Worm (Caenorhabditis elegans) whole organism, mixed stage, embryonic: Measurements from ENCODE around the gene pinn-4.

ENCODE experiments used
- M03D4.4 ChIP-seq: sonication (generic microtip); optimal IDR thresholded peaks from 2 replicates; lab custom pipeline; 2017; ENCODE audit warnings: mild to moderate bottlenecking, missing genetic modification characterization, missing compliant biosample characterization
- bed-3 ChIP-seq: fragments of 200-800 bp; sonication (Bioruptor generic); optimal IDR thresholded peaks from 3 replicates; lab custom pipeline; 2018; ENCODE audit warnings: mild to moderate bottlenecking, missing genetic modification characterization, moderate library complexity, missing compliant biosample characterization
- blmp-1 ChIP-seq: fragments of 150-350 bp; optimal IDR thresholded peaks from 2 replicates; lab custom pipeline; 2014; ENCODE audit warnings: missing biosample characterization, missing genetic modification characterization
- ceh-39 ChIP-seq: fragments of 150-350 bp; optimal IDR thresholded peaks from 2 replicates; lab custom pipeline; 2014; ENCODE audit warnings: missing biosample characterization, missing genetic modification characterization
- ceh-43 ChIP-seq: fragments of 200-800 bp; sonication (Bioruptor generic); optimal IDR thresholded peaks from 2 replicates; lab custom pipeline; 2018; ENCODE audit warnings: mild to moderate bottlenecking, missing genetic modification characterization, moderate library complexity, missing compliant biosample characterization
- ceh-83 ChIP-seq: fragments of 200-800 bp; sonication (Bioruptor generic); optimal IDR thresholded peaks from 2 replicates; lab custom pipeline; 2018; ENCODE audit warnings: mild to moderate bottlenecking, missing genetic modification characterization, missing compliant biosample characterization
- ces-1 ChIP-seq: fragments of 150-350 bp; optimal IDR thresholded peaks from 2 replicates; lab custom pipeline; 2014; ENCODE audit warnings: missing biosample characterization, missing genetic modification reagents, missing genetic modification characterization
- cnd-1 ChIP-seq: fragments of 200-800 bp; sonication (Bioruptor generic); optimal IDR thresholded peaks from 2 replicates; lab custom pipeline; 2018; ENCODE audit warnings: mild to moderate bottlenecking, missing genetic modification characterization, missing compliant biosample characterization
- drap-1 ChIP-seq: fragments of 200-800 bp; sonication (Bioruptor generic); optimal IDR thresholded peaks from 3 replicates; lab custom pipeline; 2018; ENCODE audit warnings: mild to moderate bottlenecking, missing genetic modification characterization, missing compliant biosample characterization
- elt-1 ChIP-seq: sonication (generic microtip); optimal IDR thresholded peaks from 2 replicates; lab custom pipeline; 2017; ENCODE audit warnings: missing genetic modification characterization, mild to moderate bottlenecking, missing compliant biosample characterization, antibody characterized with exemption, moderate library complexity, borderline replicate concordance; ENCODE audit not compliant: insufficient read depth
- elt-3 ChIP-seq: fragments of 150-350 bp; optimal IDR thresholded peaks from 2 replicates; lab custom pipeline; 2014; ENCODE audit warnings: missing biosample characterization, missing genetic modification characterization
- flh-1 ChIP-seq: fragments of 200-800 bp; sonication (Bioruptor generic); optimal IDR thresholded peaks from 2 replicates; lab custom pipeline; 2018; ENCODE audit warnings: mild to moderate bottlenecking, missing genetic modification characterization, moderate library complexity, missing compliant biosample characterization
- ham-2 ChIP-seq: fragments of 200-800 bp; sonication (Bioruptor generic); optimal IDR thresholded peaks from 2 replicates; lab custom pipeline; 2018; ENCODE audit warnings: mild to moderate bottlenecking, missing genetic modification characterization, missing compliant biosample characterization
- hlh-1 ChIP-seq: fragments of 150-350 bp; optimal IDR thresholded peaks from 2 replicates; lab custom pipeline; 2014; ENCODE audit warnings: missing biosample characterization, missing genetic modification reagents, missing genetic modification characterization
- lin-13 ChIP-seq: fragments of 150-350 bp; optimal IDR thresholded peaks from 2 replicates; lab custom pipeline; 2014; ENCODE audit warnings: missing biosample characterization, missing genetic modification characterization
- lin-32 ChIP-seq: fragments of 200-800 bp; sonication (Bioruptor generic); optimal IDR thresholded peaks from 2 replicates; lab custom pipeline; 2018; ENCODE audit warnings: mild to moderate bottlenecking, missing genetic modification characterization, missing compliant biosample characterization
- lsy-2 ChIP-seq: fragments of 150-350 bp; optimal IDR thresholded peaks from 2 replicates; lab custom pipeline; 2014; ENCODE audit warnings: missing biosample characterization, missing genetic modification characterization
- mab-5 ChIP-seq: fragments of 150-350 bp; optimal IDR thresholded peaks from 2 replicates; lab custom pipeline; 2014; ENCODE audit warnings: missing biosample characterization, missing genetic modification characterization
- mep-1 ChIP-seq: fragments of 150-350 bp; optimal IDR thresholded peaks from 2 replicates; lab custom pipeline; 2017; ENCODE audit warnings: missing biosample characterization, missing genetic modification reagents, missing genetic modification characterization, inconsistent platforms
- mls-2 ChIP-seq: sonication (generic microtip); optimal IDR thresholded peaks from 2 replicates; lab custom pipeline; 2016; ENCODE audit warnings: mild to moderate bottlenecking, missing genetic modification characterization, moderate library complexity, missing compliant biosample characterization
- nhr-12 ChIP-seq: fragments of 150-350 bp; optimal IDR thresholded peaks from 2 replicates; lab custom pipeline; 2014; ENCODE audit warnings: missing biosample characterization, missing genetic modification characterization
- nhr-2 ChIP-seq: fragments of 150-350 bp; optimal IDR thresholded peaks from 2 replicates; lab custom pipeline; 2014; ENCODE audit warnings: missing biosample characterization, missing genetic modification characterization
- nhr-237 ChIP-seq: fragments of 150-350 bp; optimal IDR thresholded peaks from 2 replicates; lab custom pipeline; 2014; ENCODE audit warnings: missing biosample characterization, missing genetic modification characterization
- nhr-28 ChIP-seq: fragments of 150-350 bp; optimal IDR thresholded peaks from 2 replicates; lab custom pipeline; 2014; ENCODE audit warnings: missing biosample characterization, missing genetic modification characterization
- nhr-76 ChIP-seq: sonication (generic microtip); optimal IDR thresholded peaks from 2 replicates; lab custom pipeline; 2017; ENCODE audit warnings: missing biosample characterization, missing genetic modification characterization
- pha-4 ChIP-seq: fragments of 150-350 bp; optimal IDR thresholded peaks from 2 replicates; lab custom pipeline; 2018; ENCODE audit warnings: missing biosample characterization, missing genetic modification reagents, missing genetic modification characterization
- sem-2 ChIP-seq: fragments of 200-800 bp; sonication (Bioruptor generic); optimal IDR thresholded peaks from 2 replicates; lab custom pipeline; 2018; ENCODE audit warnings: mild to moderate bottlenecking, missing genetic modification characterization, missing compliant biosample characterization
- snpc-4 ChIP-seq: fragments of 150-350 bp; optimal IDR thresholded peaks from 2 replicates; lab custom pipeline; 2014; ENCODE audit warnings: missing biosample characterization, missing genetic modification characterization
- sptf-1 ChIP-seq: sonication (generic microtip); optimal IDR thresholded peaks from 2 replicates; lab custom pipeline; 2017; ENCODE audit warnings: mild to moderate bottlenecking, missing genetic modification characterization, moderate library complexity, missing compliant biosample characterization
- tbx-8 ChIP-seq: fragments of 200-800 bp; sonication (Bioruptor generic); optimal IDR thresholded peaks from 2 replicates; lab custom pipeline; 2018; ENCODE audit warnings: mild to moderate bottlenecking, missing genetic modification characterization, moderate library complexity, missing compliant biosample characterization
- unc-120 ChIP-seq: sonication (generic microtip); optimal IDR thresholded peaks from 2 replicates; lab custom pipeline; 2017; ENCODE audit warnings: missing genetic modification characterization, missing compliant biosample characterization; ENCODE audit not compliant: poor library complexity, severe bottlenecking
- unc-39 ChIP-seq: fragments of 150-350 bp; optimal IDR thresholded peaks from 2 replicates; lab custom pipeline; 2014; ENCODE audit warnings: missing biosample characterization, missing genetic modification characterization
- unc-62 ChIP-seq: fragments of 150-350 bp; optimal IDR thresholded peaks from 2 replicates; lab custom pipeline; 2014; ENCODE audit warnings: missing biosample characterization, missing genetic modification reagents, missing genetic modification characterization
- zip-8 ChIP-seq: fragments of 150-350 bp; optimal IDR thresholded peaks from 2 replicates; lab custom pipeline; 2014; ENCODE audit warnings: missing biosample characterization, missing genetic modification characterization
- ztf-11 ChIP-seq: fragments of 150-350 bp; optimal IDR thresholded peaks from 2 replicates; lab custom pipeline; 2014; ENCODE audit warnings: missing biosample characterization, missing genetic modification characterization

Gene pinn-4

DNA sequence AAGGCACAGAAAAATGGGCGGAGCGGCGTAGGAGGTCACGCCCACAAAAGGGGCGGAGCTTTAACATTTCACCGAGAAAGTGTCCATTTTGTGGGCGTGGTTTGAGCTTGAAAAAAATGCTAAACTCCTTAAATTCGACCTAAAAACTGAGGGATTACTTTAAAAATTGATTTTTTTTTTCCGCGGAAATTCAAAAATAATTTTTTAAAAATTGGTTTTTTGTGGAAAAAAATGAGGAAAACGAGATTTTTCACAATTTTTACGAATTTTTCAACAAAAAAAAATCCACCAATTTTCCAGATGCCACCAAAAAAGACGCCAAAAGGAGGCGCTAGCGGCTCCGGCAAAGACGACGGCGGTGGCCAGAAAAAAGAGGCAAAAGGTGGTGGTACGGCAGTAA is at the start of gene pinn-4:
pinn-4 (plus strand) TSS at position 301 of the 400 bp plus-strand sequence.
- TF ChIP-seq ces-1 (no peak), lsy-2 (tag; lab: Kevin White, UChicago) (no peak), drap-1 (GFP tag; lab: Kevin White, UChicago) (no peak), lin-32 (GFP tag; lab: Kevin White, UChicago) (no peak), elt-1 (tag; lab: Kevin White, UChicago) (no peak), flh-1 (GFP tag; lab: Kevin White, UChicago) (no peak), mab-5 (tag; lab: Kevin White, UChicago) (no peak), nhr-12 (tag; lab: Kevin White, UChicago) (no peak), ham-2 (GFP tag; lab: Kevin White, UChicago) (no peak), ceh-83 (GFP tag; lab: Kevin White, UChicago) (no peak), unc-120 (tag; lab: Kevin White, UChicago) (no peak), bed-3 (GFP tag; lab: Kevin White, UChicago) (no peak), blmp-1 (no peak), nhr-2 (no peak), cnd-1 (tag; lab: Kevin White, UChicago) (no peak), snpc-4 (tag; lab: Kevin White, UChicago) (no peak), hlh-1 (tag; lab: Kevin White, UChicago) (no peak), ztf-11 (tag; lab: Kevin White, UChicago) (no peak)

DNA sequence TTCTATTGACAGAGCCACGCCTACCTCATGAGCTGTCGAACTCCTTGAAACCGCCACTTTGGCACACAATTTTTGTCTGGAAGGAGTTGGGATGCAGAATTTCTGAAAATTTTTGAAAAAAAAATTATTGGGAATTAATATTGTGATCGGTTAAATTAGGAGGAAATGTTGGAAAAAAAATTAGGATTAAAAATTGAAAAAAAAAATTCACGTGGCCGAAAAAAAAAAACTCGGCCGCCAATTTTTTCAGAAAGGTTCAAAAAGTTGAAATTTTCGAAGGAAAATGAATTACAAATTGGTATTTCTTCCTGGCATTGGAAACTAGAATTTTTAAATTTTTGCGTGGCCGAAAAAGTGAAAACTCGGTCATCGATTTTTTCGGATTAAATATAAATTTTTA is 46.7 kb upstream of the pinn-4 start, which contains the start of gene dmsr-3:
dmsr-3 (minus strand) TSS at position 101 of the 400 bp plus-strand sequence.
- TF ChIP-seq elt-1 (tag; lab: Kevin White, UChicago) = no peak
- no peak for TF ChIP-seq ces-1

DNA sequence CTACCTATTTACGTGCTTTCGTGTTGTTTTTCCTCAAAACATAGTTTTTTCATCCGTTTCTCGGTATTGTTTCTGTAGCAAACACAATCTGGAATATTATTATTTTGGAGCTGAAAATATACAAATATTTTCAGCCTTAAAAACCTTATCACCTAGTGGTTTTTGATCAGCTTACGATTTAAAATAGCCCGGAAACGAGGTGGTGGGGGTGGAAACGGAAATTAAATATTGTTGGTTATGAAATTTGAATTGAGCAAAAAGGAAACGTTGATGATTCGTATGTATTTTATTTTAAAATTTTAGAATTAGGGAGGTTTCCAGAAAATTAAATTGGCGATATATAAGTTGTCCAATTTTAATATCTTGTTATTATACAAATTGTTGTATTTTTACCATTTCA is 35.0 kb upstream of the pinn-4 start:
- no peak for TF ChIP-seq M03D4.4 (tag; lab: Kevin White, UChicago)
- no peak for TF ChIP-seq ceh-43 (GFP tag; lab: Kevin White, UChicago)
- no peak for TF ChIP-seq unc-120 (tag; lab: Kevin White, UChicago)
- no peak for TF ChIP-seq snpc-4 (tag; lab: Kevin White, UChicago)
- TF ChIP-seq lin-32 (GFP tag; lab: Kevin White, UChicago) = no peak
- TF ChIP-seq mep-1 (tag; lab: Kevin White, UChicago) = no peak
- no peak for TF ChIP-seq cnd-1 (tag; lab: Kevin White, UChicago)
- no peak for TF ChIP-seq sem-2
- no peak for TF ChIP-seq ham-2 (GFP tag; lab: Kevin White, UChicago)
- TF ChIP-seq elt-3 = no peak
- no peak for TF ChIP-seq pha-4 (tag; lab: Kevin White, UChicago)
- no peak for TF ChIP-seq ztf-11 (tag; lab: Kevin White, UChicago)
- TF ChIP-seq ces-1 = no peak
- TF ChIP-seq nhr-2 = no peak
- no peak for TF ChIP-seq mls-2 (tag; lab: Kevin White, UChicago)
- no peak for TF ChIP-seq sptf-1 (tag; lab: Kevin White, UChicago)
- no peak for TF ChIP-seq flh-1 (GFP tag; lab: Kevin White, UChicago)
- TF ChIP-seq, all 35 proteins: peak for 0

DNA sequence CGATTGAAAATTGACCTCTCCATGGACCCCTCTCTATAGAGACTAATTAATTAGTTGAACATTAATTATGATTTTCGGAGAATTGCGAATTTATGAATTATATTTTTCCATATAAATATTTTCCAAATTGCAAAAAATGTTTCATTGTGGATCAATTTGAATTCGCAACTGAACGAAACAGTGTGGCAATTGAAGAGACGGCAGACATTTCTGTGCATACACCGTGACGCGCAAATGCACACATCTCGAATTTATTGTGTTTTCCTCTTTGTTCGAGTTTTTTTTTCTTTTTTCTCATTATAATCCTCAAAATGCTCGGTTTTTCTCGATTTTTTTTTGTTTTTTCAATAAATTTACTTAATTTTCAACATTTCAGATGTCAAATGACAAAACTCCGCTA is 33.5 kb upstream of the pinn-4 start, which contains the start of gene Y48C3A.20:
Y48C3A.20 (plus strand) TSS at position 377 of the 400 bp plus-strand sequence.
- TF ChIP-seq mls-2 (tag; lab: Kevin White, UChicago) = no peak
- TF ChIP-seq ceh-43 (GFP tag; lab: Kevin White, UChicago) = no peak
- peak; percentile 71 for TF ChIP-seq pha-4 (tag; lab: Kevin White, UChicago)
- TF ChIP-seq nhr-28 (tag; lab: Kevin White, UChicago) = no peak
- TF ChIP-seq unc-39 (tag; lab: Kevin White, UChicago) = no peak
- no peak for TF ChIP-seq ztf-11 (tag; lab: Kevin White, UChicago)
- no peak for TF ChIP-seq elt-3
- no peak for TF ChIP-seq tbx-8
- TF ChIP-seq zip-8 (tag; lab: Kevin White, UChicago) = no peak
- no peak for TF ChIP-seq ham-2 (GFP tag; lab: Kevin White, UChicago)
- TF ChIP-seq hlh-1 (tag; lab: Kevin White, UChicago) = no peak
- TF ChIP-seq drap-1 (GFP tag; lab: Kevin White, UChicago) = no peak
- peak; percentile 42 for TF ChIP-seq lsy-2 (tag; lab: Kevin White, UChicago)
- no peak for TF ChIP-seq lin-32 (GFP tag; lab: Kevin White, UChicago)
- TF ChIP-seq unc-62 (GFP tag; lab: Kevin White, UChicago) = no peak
- peak; percentile 57 for TF ChIP-seq nhr-237
- no peak for TF ChIP-seq sem-2
- TF ChIP-seq flh-1 (GFP tag; lab: Kevin White, UChicago) = no peak
- no peak for TF ChIP-seq mab-5 (tag; lab: Kevin White, UChicago)
- TF ChIP-seq ceh-39 = peak; percentile 16
- no peak for TF ChIP-seq nhr-12 (tag; lab: Kevin White, UChicago)
- TF ChIP-seq nhr-2 = no peak
- peak; percentile 73 for TF ChIP-seq lin-13 (tag; lab: Kevin White, UChicago)
- no peak for TF ChIP-seq elt-1 (tag; lab: Kevin White, UChicago)
- TF ChIP-seq M03D4.4 (tag; lab: Kevin White, UChicago) = no peak
- peak; percentile 19 for TF ChIP-seq sptf-1 (tag; lab: Kevin White, UChicago)
- TF ChIP-seq snpc-4 (tag; lab: Kevin White, UChicago) = no peak
- no peak for TF ChIP-seq unc-120 (tag; lab: Kevin White, UChicago)
- no peak for TF ChIP-seq cnd-1 (tag; lab: Kevin White, UChicago)
- peak; percentile 83 for TF ChIP-seq ces-1
- TF ChIP-seq nhr-76 = no peak
- no peak for TF ChIP-seq ceh-83 (GFP tag; lab: Kevin White, UChicago)
- no peak for TF ChIP-seq blmp-1
- peak; percentile 52 for TF ChIP-seq mep-1 (tag; lab: Kevin White, UChicago)
- TF ChIP-seq bed-3 (GFP tag; lab: Kevin White, UChicago) = no peak
